Worm (Caenorhabditis elegans): ENCODE results near the gene vamp-8.

The vamp-8 gene

DNA sequence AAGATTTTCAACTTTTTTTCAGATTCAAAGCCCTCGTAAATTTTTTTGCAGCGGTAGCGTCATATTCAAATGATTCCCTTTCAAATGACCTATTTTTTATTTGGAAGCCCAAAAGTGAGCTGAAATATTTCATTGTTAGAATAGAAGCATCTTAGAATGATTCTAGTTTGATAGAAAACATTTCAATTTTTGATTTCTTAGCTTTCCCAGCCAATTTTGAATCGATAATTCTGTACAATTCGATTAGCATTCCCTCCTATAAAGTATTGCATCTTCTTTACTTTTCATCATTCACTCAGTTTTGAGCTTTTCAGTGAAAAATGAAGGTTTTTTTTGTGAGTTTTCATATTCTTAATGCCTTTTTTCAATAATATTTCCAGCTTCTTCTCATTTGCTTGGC lies 1.8 kb upstream of the vamp-8 start, which contains the start of gene B0513.90:
Gene B0513.90 (plus strand): TSS at position 301 of the 400 bp plus-strand sequence.
- TF ChIP-seq flt-1 (GFP tag; IDR thresholded peaks at IDR 0.05) (no peak), klf-2 (GFP tag; conservative IDR thresholded peaks at IDR 0.05) (no peak), ztf-23 (GFP tag; IDR thresholded peaks at IDR 0.05) (no peak), cog-1 (tag; optimal IDR thresholded peaks at IDR 0.05) (no peak), tab-1 (GFP tag; IDR thresholded peaks at IDR 0.05) (no peak), med-1 (GFP tag; optimal IDR thresholded peaks at IDR 0.05; ENCODE audit: insufficient read depth) (no peak), T22C8.4 (GFP tag; IDR thresholded peaks at IDR 0.05) (no peak), ztf-29 (GFP tag; IDR thresholded peaks at IDR 0.05) (no peak), ref-1 (GFP tag; conservative IDR thresholded peaks at IDR 0.05) (no peak)

- TF ChIP-seq ztf-29 (GFP tag; IDR thresholded peaks at IDR 0.05), result no peak
- TF ChIP-seq tab-1 (GFP tag; IDR thresholded peaks at IDR 0.05), result no peak
- no peak for TF ChIP-seq cog-1 (tag; optimal IDR thresholded peaks at IDR 0.05)
- TF ChIP-seq klf-2 (GFP tag; conservative IDR thresholded peaks at IDR 0.05), result no peak
Observed at ce11 chrIV:13860459-13860858, 4.5 kb downstream of the vamp-8 start.

DNA sequence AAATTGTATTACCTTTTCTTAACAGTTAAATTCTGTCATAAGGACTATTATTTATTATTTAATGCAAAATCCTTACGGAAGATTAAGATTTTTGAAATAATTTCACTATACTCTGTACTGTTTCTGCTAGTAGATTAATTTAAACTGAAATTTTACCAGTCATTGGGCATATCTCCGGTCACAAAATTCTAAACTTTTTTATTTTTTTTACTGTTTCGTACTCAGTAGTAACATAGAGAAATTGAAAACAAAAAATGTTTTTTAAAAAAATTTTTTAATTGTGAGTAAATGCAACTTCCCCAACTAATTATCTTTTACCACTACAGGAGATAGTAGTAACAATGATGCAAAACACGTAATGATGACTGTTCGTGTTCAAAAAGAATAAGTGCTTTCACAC lies 26.7 kb downstream of the vamp-8 start:
- TF ChIP-seq ztf-29 (GFP tag; IDR thresholded peaks at IDR 0.05) (no peak), T22C8.4 (GFP tag; IDR thresholded peaks at IDR 0.05) (no peak)

DNA sequence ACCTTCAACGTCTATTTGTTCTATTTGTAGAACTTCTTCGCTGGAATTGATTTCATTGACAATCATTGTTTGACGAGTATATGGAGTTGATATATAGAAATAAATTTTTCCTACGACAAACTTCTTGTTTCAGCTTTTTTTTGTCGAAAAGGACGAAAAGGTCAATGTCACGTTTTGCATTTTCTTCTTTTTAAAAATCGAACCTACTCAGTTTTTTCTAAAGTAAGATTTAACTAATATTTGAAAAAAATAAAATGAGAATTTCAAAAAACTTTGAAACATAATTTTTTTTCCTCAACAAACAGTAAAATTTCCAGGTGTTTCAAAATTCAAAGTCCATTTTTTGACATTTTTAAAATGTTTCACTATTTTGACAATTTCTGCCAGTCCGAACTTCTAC lies 28.7 kb downstream of the vamp-8 start, which contains the start of gene H08M01.1:
Gene H08M01.1 (minus strand): TSS at position 101 of the 400 bp plus-strand sequence.
- no peak for TF ChIP-seq ref-1 (GFP tag; conservative IDR thresholded peaks at IDR 0.05)
- TF ChIP-seq klf-2 (GFP tag; conservative IDR thresholded peaks at IDR 0.05), result no peak
- TF ChIP-seq T22C8.4 (GFP tag; IDR thresholded peaks at IDR 0.05), result no peak
- no peak for TF ChIP-seq cog-1 (tag; optimal IDR thresholded peaks at IDR 0.05)
- TF ChIP-seq ztf-29 (GFP tag; IDR thresholded peaks at IDR 0.05), result no peak
- TF ChIP-seq ztf-23 (GFP tag; IDR thresholded peaks at IDR 0.05), result no peak
- no peak for TF ChIP-seq tab-1 (GFP tag; IDR thresholded peaks at IDR 0.05)
- no peak for TF ChIP-seq flt-1 (GFP tag; IDR thresholded peaks at IDR 0.05)
- TF ChIP-seq med-1 (GFP tag; optimal IDR thresholded peaks at IDR 0.05; ENCODE audit: insufficient read depth), result no peak

DNA sequence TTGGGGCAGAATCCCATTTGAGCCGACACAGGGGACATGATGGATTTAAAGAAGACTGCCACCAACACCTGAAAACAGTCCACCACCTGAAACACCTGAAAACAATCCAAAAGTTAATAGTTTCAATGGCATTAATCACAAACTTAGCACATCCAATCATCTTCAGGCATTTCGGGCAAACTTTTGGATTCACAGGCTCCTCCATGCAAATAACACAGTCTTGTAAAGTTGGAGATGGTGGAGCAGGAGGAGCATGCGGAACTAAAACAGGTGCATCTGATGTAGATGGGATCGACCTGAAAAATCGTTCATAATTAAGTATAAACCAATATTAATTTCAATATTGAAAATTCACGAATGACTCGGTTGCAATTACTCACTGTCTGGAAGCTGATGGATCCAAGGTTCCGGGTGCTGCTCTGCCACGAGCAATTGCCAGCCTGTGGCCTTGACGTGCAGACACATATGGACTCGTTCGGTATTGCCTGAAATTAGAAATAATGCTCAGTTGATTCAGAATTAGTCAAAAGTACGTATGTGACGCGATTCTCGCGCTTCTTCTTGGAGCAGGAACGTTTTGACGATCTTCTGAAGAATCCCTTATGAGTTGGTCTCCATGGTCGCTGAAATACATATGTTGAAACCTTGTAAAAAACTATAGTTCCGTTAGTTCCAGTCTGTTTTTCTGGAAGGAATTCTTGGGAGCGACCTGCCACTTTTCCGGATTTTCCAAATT lies 30.4 kb downstream of the vamp-8 start:
- TF ChIP-seq tab-1 (GFP tag; IDR thresholded peaks at IDR 0.05) (no peak), T22C8.4 (GFP tag; IDR thresholded peaks at IDR 0.05) (no peak), ztf-23 (GFP tag; IDR thresholded peaks at IDR 0.05) (no peak), med-1 (GFP tag; optimal IDR thresholded peaks at IDR 0.05; ENCODE audit: insufficient read depth) (no peak), cog-1 (tag; optimal IDR thresholded peaks at IDR 0.05) (no peak), flt-1 (GFP tag; IDR thresholded peaks at IDR 0.05) (no peak), ref-1 (GFP tag; conservative IDR thresholded peaks at IDR 0.05) (no peak), klf-2 (GFP tag; conservative IDR thresholded peaks at IDR 0.05) (no peak), ztf-29 (GFP tag; IDR thresholded peaks at IDR 0.05) (no peak)

ce11 chrIV:13827586-13827985 lies 37.4 kb downstream of the vamp-8 start, which contains the start of gene rga-5:
Gene rga-5, plus strand, starts transcription at chrIV:13827886.
- no peak for TF ChIP-seq ztf-29 (GFP tag; IDR thresholded peaks at IDR 0.05)
- TF ChIP-seq tab-1 (GFP tag; IDR thresholded peaks at IDR 0.05), result no peak
- no peak for TF ChIP-seq cog-1 (tag; optimal IDR thresholded peaks at IDR 0.05)
- no peak for TF ChIP-seq klf-2 (GFP tag; conservative IDR thresholded peaks at IDR 0.05)
- TF ChIP-seq T22C8.4 (GFP tag; IDR thresholded peaks at IDR 0.05), result no peak
- no peak for TF ChIP-seq ref-1 (GFP tag; conservative IDR thresholded peaks at IDR 0.05)
- TF ChIP-seq flt-1 (GFP tag; IDR thresholded peaks at IDR 0.05), result no peak

DNA sequence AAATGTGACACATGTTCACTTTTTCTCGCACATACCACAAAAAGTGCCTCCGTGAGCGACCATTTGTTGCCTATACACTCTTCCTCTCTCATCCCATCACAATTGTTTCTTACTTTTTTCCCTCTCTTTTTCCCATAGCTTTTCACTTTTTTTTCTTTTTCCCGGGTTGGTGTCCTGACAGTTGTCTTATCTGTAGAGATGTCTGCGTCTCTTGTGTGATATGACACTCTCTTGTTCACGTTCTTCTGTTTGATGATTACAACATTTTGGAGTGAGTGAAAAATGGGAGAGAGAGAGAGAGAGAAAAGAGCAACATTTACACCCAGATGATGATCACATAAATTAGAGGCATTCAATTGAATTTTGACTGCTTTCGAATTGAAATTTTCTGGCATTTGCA lies 38.6 kb downstream of the vamp-8 start:
- peak; percentile 19 for TF ChIP-seq cog-1 (tag; optimal IDR thresholded peaks at IDR 0.05)
- TF ChIP-seq ref-1 (GFP tag; conservative IDR thresholded peaks at IDR 0.05), result no peak
- TF ChIP-seq T22C8.4 (GFP tag; IDR thresholded peaks at IDR 0.05), result no peak
- no peak for TF ChIP-seq ztf-29 (GFP tag; IDR thresholded peaks at IDR 0.05)
- TF ChIP-seq tab-1 (GFP tag; IDR thresholded peaks at IDR 0.05), result no peak
- no peak for TF ChIP-seq ztf-23 (GFP tag; IDR thresholded peaks at IDR 0.05)

ce11 chrIV:13820862-13821261 lies 44.1 kb downstream of the vamp-8 start, which contains the start of gene Y45F10D.15:
Gene Y45F10D.15, minus strand, starts transcription at chrIV:13820962.
- TF ChIP-seq tab-1 (GFP tag; IDR thresholded peaks at IDR 0.05) (no peak), flt-1 (GFP tag; IDR thresholded peaks at IDR 0.05) (no peak), T22C8.4 (GFP tag; IDR thresholded peaks at IDR 0.05) (no peak), cog-1 (tag; optimal IDR thresholded peaks at IDR 0.05) (no peak), med-1 (GFP tag; optimal IDR thresholded peaks at IDR 0.05; ENCODE audit: insufficient read depth) (no peak), ztf-23 (GFP tag; IDR thresholded peaks at IDR 0.05) (no peak), ztf-29 (GFP tag; IDR thresholded peaks at IDR 0.05) (no peak), ref-1 (GFP tag; conservative IDR thresholded peaks at IDR 0.05) (no peak), klf-2 (GFP tag; conservative IDR thresholded peaks at IDR 0.05) (no peak)

All from whole organism, midembryonic.